Fruit fly (Drosophila melanogaster) whole organism, prepupa: Measurements from ENCODE around the gene CG7857.

Source experiments
- CG10631 ChIP-seq: fragments of 200-800 bp; sonication (Bioruptor generic); optimal IDR thresholded peaks from 2 replicates; lab custom pipeline; 2016; ENCODE audit warnings: missing biosample characterization, missing genetic modification characterization
- CG10669 ChIP-seq: fragments of 200-800 bp; sonication (Bioruptor generic); optimal IDR thresholded peaks from 3 replicates; lab custom pipeline; 2018; ENCODE audit warnings: missing biosample characterization, mild to moderate bottlenecking, missing genetic modification characterization, moderate library complexity
- CG11294 ChIP-seq: fragments of 200-800 bp; sonication (Bioruptor generic); IDR thresholded peaks from 2 replicates; pipeline ENCODE4 v1.3.6; 2022; ENCODE audit warnings: missing biosample characterization, missing genetic modification characterization
- CG11762 ChIP-seq: fragments of 200-800 bp; sonication (Bioruptor generic); optimal IDR thresholded peaks from 3 replicates; lab custom pipeline; 2016; ENCODE audit warnings: missing biosample characterization, missing genetic modification characterization; ENCODE audit not compliant: insufficient read depth
- CG15336 ChIP-seq: fragments of 200-800 bp; sonication (Bioruptor generic); IDR thresholded peaks from 2 replicates; pipeline ENCODE4 v1.3.6; 2022; ENCODE audit warnings: missing biosample characterization, missing genetic modification characterization
- CG1621 ChIP-seq: fragments of 200-800 bp; sonication (Bioruptor generic); optimal IDR thresholded peaks from 3 replicates; lab custom pipeline; 2018; ENCODE audit warnings: missing biosample characterization, mild to moderate bottlenecking, missing genetic modification characterization
- CG16779 ChIP-seq: fragments of 200-800 bp; sonication (Bioruptor generic); optimal IDR thresholded peaks from 3 replicates; lab custom pipeline; 2017; ENCODE audit warnings: missing biosample characterization, mild to moderate bottlenecking, missing genetic modification characterization
- CG31627 ChIP-seq: fragments of 200-800 bp; sonication (Bioruptor generic); optimal IDR thresholded peaks from 3 replicates; lab custom pipeline; 2016; ENCODE audit warnings: missing biosample characterization, missing genetic modification characterization
- CG32006 ChIP-seq: fragments of 200-800 bp; sonication (Bioruptor generic); optimal IDR thresholded peaks from 3 replicates; lab custom pipeline; 2017; ENCODE audit warnings: missing biosample characterization, mild to moderate bottlenecking, missing genetic modification characterization
- CG34406 ChIP-seq: fragments of 200-800 bp; sonication (Bioruptor generic); optimal IDR thresholded peaks from 3 replicates; lab custom pipeline; 2016; ENCODE audit warnings: missing biosample characterization, missing genetic modification characterization
- CG3919 ChIP-seq: fragments of 200-800 bp; sonication (Bioruptor generic); optimal IDR thresholded peaks from 3 replicates; lab custom pipeline; 2016; ENCODE audit warnings: missing biosample characterization, missing genetic modification characterization
- CG6163 ChIP-seq: fragments of 200-800 bp; sonication (Bioruptor generic); IDR thresholded peaks from 3 replicates; pipeline ENCODE4 v1.3.6; 2022; ENCODE audit warnings: missing biosample characterization, missing genetic modification characterization
- CG6276 ChIP-seq: fragments of 200-800 bp; sonication (Bioruptor generic); optimal IDR thresholded peaks from 2 replicates; lab custom pipeline; 2017; ENCODE audit warnings: missing biosample characterization, mild to moderate bottlenecking, missing genetic modification characterization
- CG6792 ChIP-seq: fragments of 200-800 bp; sonication (Bioruptor generic); optimal IDR thresholded peaks from 3 replicates; lab custom pipeline; 2016; ENCODE audit warnings: missing biosample characterization, missing genetic modification characterization
- CG6808 ChIP-seq: fragments of 200-800 bp; sonication (Bioruptor generic); optimal IDR thresholded peaks from 3 replicates; lab custom pipeline; 2017; ENCODE audit warnings: missing biosample characterization, missing genetic modification characterization, mild to moderate bottlenecking, moderate library complexity, missing genetic modification reagents
- CG6854 ChIP-seq: fragments of 200-800 bp; sonication (Bioruptor generic); optimal IDR thresholded peaks from 2 replicates; lab custom pipeline; 2017; ENCODE audit warnings: missing biosample characterization, mild to moderate bottlenecking, missing genetic modification characterization
- CG7368 ChIP-seq: fragments of 200-800 bp; sonication (Bioruptor generic); optimal IDR thresholded peaks from 3 replicates; lab custom pipeline; 2016; ENCODE audit warnings: missing biosample characterization, missing genetic modification characterization
- CG8119 ChIP-seq: fragments of 200-800 bp; sonication (Bioruptor generic); IDR thresholded peaks from 3 replicates; pipeline ENCODE4 v1.3.6; 2022; ENCODE audit warnings: missing biosample characterization, missing genetic modification characterization
- CG8319 ChIP-seq: fragments of 200-800 bp; sonication (Bioruptor generic); optimal IDR thresholded peaks from 3 replicates; lab custom pipeline; 2016; ENCODE audit warnings: missing biosample characterization, missing genetic modification characterization
- CG9139 ChIP-seq: fragments of 200-800 bp; sonication (Bioruptor generic); optimal IDR thresholded peaks from 3 replicates; lab custom pipeline; 2017; ENCODE audit warnings: missing biosample characterization, mild to moderate bottlenecking, missing genetic modification characterization
- Eip78C ChIP-seq: fragments of 200-800 bp; sonication (Bioruptor generic); peaks from one replicate; lab custom pipeline; 2016; ENCODE audit warnings: missing biosample characterization, missing genetic modification characterization
- Eip93F ChIP-seq: fragments of 200-800 bp; sonication (Bioruptor generic); optimal IDR thresholded peaks from 2 replicates; lab custom pipeline; 2016; ENCODE audit warnings: missing biosample characterization, mild to moderate bottlenecking, missing genetic modification characterization
- Ets21C ChIP-seq: fragments of 200-800 bp; sonication (Bioruptor generic); optimal IDR thresholded peaks from 3 replicates; lab custom pipeline; 2016; ENCODE audit warnings: missing biosample characterization, missing genetic modification characterization
- Ets96B ChIP-seq: fragments of 200-800 bp; optimal IDR thresholded peaks from 2 replicates; lab custom pipeline; 2019; ENCODE audit warnings: missing biosample characterization, mild to moderate bottlenecking, missing genetic modification characterization, moderate library complexity
- Hr39 ChIP-seq: fragments of 200-800 bp; sonication (Bioruptor generic); optimal IDR thresholded peaks from 2 replicates; lab custom pipeline; 2016; ENCODE audit warnings: missing biosample characterization, missing genetic modification characterization
- Hr4 ChIP-seq: fragments of 200-800 bp; sonication (Bioruptor generic); optimal IDR thresholded peaks from 3 replicates; lab custom pipeline; 2016; ENCODE audit warnings: missing biosample characterization, missing genetic modification characterization
- Lpt ChIP-seq: fragments of 200-800 bp; sonication (Bioruptor generic); optimal IDR thresholded peaks from 3 replicates; lab custom pipeline; 2016; ENCODE audit warnings: missing biosample characterization, missing genetic modification characterization
- Met ChIP-seq: fragments of 200-800 bp; sonication (Bioruptor generic); optimal IDR thresholded peaks from 3 replicates; lab custom pipeline; 2016; ENCODE audit warnings: missing biosample characterization, missing genetic modification characterization
- OdsH ChIP-seq: fragments of 200-800 bp; sonication (Bioruptor generic); optimal IDR thresholded peaks from 3 replicates; lab custom pipeline; 2016; ENCODE audit warnings: missing biosample characterization, missing genetic modification characterization
- Smox ChIP-seq: fragments of 200-800 bp; sonication (Bioruptor generic); optimal IDR thresholded peaks from 3 replicates; lab custom pipeline; 2016; ENCODE audit warnings: missing biosample characterization, missing genetic modification characterization
- Sox102F ChIP-seq: fragments of 200-800 bp; sonication (Bioruptor generic); optimal IDR thresholded peaks from 2 replicates; lab custom pipeline; 2016; ENCODE audit warnings: missing biosample characterization, mild to moderate bottlenecking, missing genetic modification characterization
- Sox14 ChIP-seq: fragments of 200-800 bp; sonication (Bioruptor generic); optimal IDR thresholded peaks from 3 replicates; lab custom pipeline; 2016; ENCODE audit warnings: missing biosample characterization, missing genetic modification characterization
- Sox15 ChIP-seq: fragments of 200-800 bp; sonication (Bioruptor generic); optimal IDR thresholded peaks from 3 replicates; lab custom pipeline; 2016; ENCODE audit warnings: missing biosample characterization, missing genetic modification characterization
- cyc ChIP-seq: fragments of 200-800 bp; sonication (Bioruptor generic); optimal IDR thresholded peaks from 3 replicates; lab custom pipeline; 2016; ENCODE audit warnings: missing biosample characterization, missing genetic modification characterization
- esn ChIP-seq: fragments of 200-800 bp; sonication (Bioruptor generic); optimal IDR thresholded peaks from 2 replicates; lab custom pipeline; 2016; ENCODE audit warnings: missing biosample characterization, mild to moderate bottlenecking, missing genetic modification characterization, moderate library complexity
- fd59A ChIP-seq: fragments of 200-800 bp; sonication (Bioruptor generic); optimal IDR thresholded peaks from 2 replicates; lab custom pipeline; 2017; ENCODE audit warnings: missing biosample characterization, mild to moderate bottlenecking, missing genetic modification characterization, missing genetic modification reagents
- fkh ChIP-seq: fragments of 200-800 bp; sonication (Bioruptor generic); optimal IDR thresholded peaks from 3 replicates; lab custom pipeline; 2017; ENCODE audit warnings: missing biosample characterization, mild to moderate bottlenecking, missing genetic modification characterization, moderate library complexity
- lz ChIP-seq: fragments of 200-800 bp; sonication (Bioruptor generic); optimal IDR thresholded peaks from 3 replicates; lab custom pipeline; 2016; ENCODE audit warnings: missing biosample characterization, missing genetic modification characterization
- net ChIP-seq: fragments of 200-800 bp; sonication (Bioruptor generic); optimal IDR thresholded peaks from 3 replicates; lab custom pipeline; 2016; ENCODE audit warnings: missing biosample characterization, missing genetic modification characterization
- pdm3 ChIP-seq: fragments of 200-800 bp; sonication (Bioruptor generic); optimal IDR thresholded peaks from 3 replicates; lab custom pipeline; 2016; ENCODE audit warnings: missing biosample characterization, missing genetic modification characterization
- salr ChIP-seq, 2 experiments: fragments of 200-800 bp; sonication (Bioruptor generic); optimal IDR thresholded peaks; 3 replicates each; lab custom pipeline; 2016 to 2018; ENCODE audit warnings: missing biosample characterization in 2 of 2, missing genetic modification characterization in 2 of 2, mild to moderate bottlenecking in 1 of 2
- spab ChIP-seq: fragments of 200-800 bp; sonication (Bioruptor generic); optimal IDR thresholded peaks from 2 replicates; lab custom pipeline; 2017; ENCODE audit warnings: missing biosample characterization, mild to moderate bottlenecking, missing genetic modification characterization, missing genetic modification reagents
- svp ChIP-seq: fragments of 200-800 bp; sonication (Bioruptor generic); peaks from one replicate; lab custom pipeline; 2016; ENCODE audit warnings: missing biosample characterization, missing genetic modification characterization
- topi ChIP-seq: fragments of 200-800 bp; sonication (Bioruptor generic); optimal IDR thresholded peaks from 3 replicates; lab custom pipeline; 2016; ENCODE audit warnings: missing biosample characterization, missing genetic modification characterization
- vri ChIP-seq: fragments of 200-800 bp; sonication (Bioruptor generic); optimal IDR thresholded peaks from 3 replicates; lab custom pipeline; 2016; ENCODE audit warnings: missing biosample characterization, mild to moderate bottlenecking, missing genetic modification characterization

The CG7857 gene

DNA sequence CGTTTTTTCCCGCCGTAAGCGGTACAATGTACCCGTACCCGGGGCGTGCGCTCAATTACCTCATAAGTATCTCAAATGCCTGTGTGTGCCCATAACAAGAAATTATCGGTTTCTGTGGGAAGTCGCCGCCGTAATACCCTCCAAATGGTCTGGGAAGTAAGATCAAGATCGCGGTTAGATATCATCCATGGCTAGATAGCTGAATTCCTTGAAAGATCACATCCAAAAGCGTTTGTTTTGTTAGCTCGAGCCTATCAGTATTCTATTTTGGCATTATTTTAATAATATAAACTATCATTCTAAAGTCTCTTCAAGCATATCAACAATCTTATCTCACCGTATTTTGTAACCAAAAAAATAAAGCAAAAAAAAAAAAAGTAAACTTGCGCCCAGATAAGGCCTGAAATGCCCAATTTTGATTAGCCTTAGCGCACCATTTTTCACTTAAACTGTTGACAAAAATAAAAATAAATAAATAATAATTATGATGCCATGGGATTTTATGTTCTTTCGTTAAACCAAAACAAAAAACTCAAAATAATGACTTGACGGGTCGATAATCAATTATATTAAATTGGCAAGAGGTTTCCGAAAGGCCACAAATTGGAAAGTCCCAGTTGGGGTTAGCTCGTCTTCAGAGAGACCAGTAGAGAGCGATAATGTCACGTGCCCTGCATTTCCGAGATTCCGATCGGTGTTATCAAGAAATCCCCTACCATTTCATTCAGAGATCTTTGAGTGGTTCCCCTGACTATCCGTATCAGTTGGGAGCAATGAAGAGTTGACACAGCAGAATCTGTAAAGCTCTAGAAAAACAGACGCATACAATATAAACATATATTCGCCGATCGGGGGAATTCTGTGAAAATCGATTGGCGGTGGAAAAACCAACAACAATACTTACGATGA, 34.1 kb upstream of the CG7857 start:
- TF ChIP-seq CG6792 (GFP tag; lab: Kevin White, UChicago) (no peak), CG11762 (GFP tag; lab: Kevin White, UChicago) (no peak), salr (GFP tag; optimal IDR thresholded peaks at IDR 0.05; lab: Kevin White, UChicago) (peak in 1 of 2 experiments; percentile 30), cyc (GFP tag; lab: Kevin White, UChicago) (no peak), CG34406 (no peak), fd59A (GFP tag; lab: Kevin White, UChicago) (no peak), CG10669 (GFP tag; lab: Kevin White, UChicago) (no peak), CG9139 (GFP tag; lab: Kevin White, UChicago) (no peak), Ets21C (GFP tag; lab: Kevin White, UChicago) (no peak), fkh (GFP tag; lab: Kevin White, UChicago) (peak; percentile 6), CG8319 (no peak), Eip78C (GFP tag; lab: Kevin White, UChicago) (peak; percentile 40), pdm3 (GFP tag; lab: Kevin White, UChicago) (no peak), CG11294 (GFP tag; lab: Robert Waterston, UW) (no peak), vri (GFP tag; lab: Kevin White, UChicago) (peak; percentile 48), CG6854 (GFP tag; lab: Kevin White, UChicago) (no peak), CG32006 (GFP tag; lab: Kevin White, UChicago) (peak; percentile 47), Smox (GFP tag; lab: Kevin White, UChicago) (no peak), Sox102F (no peak), CG31627 (GFP tag; lab: Kevin White, UChicago) (no peak), Ets96B (tag; lab: Kevin White, UChicago) (no peak), svp (GFP tag; lab: Kevin White, UChicago) (peak; percentile 84)
- TF ChIP-seq, all 60 proteins: peak for 6

dm6 chr3L:15537916-15538581, 33.4 kb upstream of the CG7857 start:
- TF ChIP-seq topi: peak; percentile 49
- TF ChIP-seq spab (GFP tag; lab: Kevin White, UChicago): peak; percentile 60
- TF ChIP-seq Eip78C (GFP tag; lab: Kevin White, UChicago): peak; percentile 93
- peak; percentile 66 for TF ChIP-seq Lpt (GFP tag; lab: Kevin White, UChicago)
- peak; percentile 90 for TF ChIP-seq CG32006 (GFP tag; lab: Kevin White, UChicago)
- peak; percentile 48 for TF ChIP-seq CG34406
- peak; percentile 64 for TF ChIP-seq CG6808 (GFP tag; lab: Kevin White, UChicago)
- peak; percentile 45 for TF ChIP-seq CG3919 (GFP tag; lab: Kevin White, UChicago)
- peak; percentile 68 for TF ChIP-seq pdm3 (GFP tag; lab: Kevin White, UChicago)
- TF ChIP-seq vri (GFP tag; lab: Kevin White, UChicago): no peak
- no peak for TF ChIP-seq CG7368 (GFP tag; lab: Kevin White, UChicago)
- TF ChIP-seq net (GFP tag; lab: Kevin White, UChicago): peak; percentile 71
- no peak for TF ChIP-seq CG1621 (tag; lab: Kevin White, UChicago)
- TF ChIP-seq CG8319: peak; percentile 21
- TF ChIP-seq lz (GFP tag; lab: Kevin White, UChicago): peak; percentile 51
- peak; percentile 30 for TF ChIP-seq CG16779
- peak; percentile 73 for TF ChIP-seq OdsH (GFP tag; lab: Kevin White, UChicago)
- TF ChIP-seq Hr39: peak; percentile 47
- TF ChIP-seq CG6276 (GFP tag; lab: Kevin White, UChicago): peak; percentile 79
- TF ChIP-seq Sox15 (GFP tag; lab: Kevin White, UChicago): peak; percentile 35
- peak in 1 of 2 experiments; percentile 84 for TF ChIP-seq salr (GFP tag; optimal IDR thresholded peaks at IDR 0.05; lab: Kevin White, UChicago)
- peak; percentile 46 for TF ChIP-seq esn (GFP tag; lab: Kevin White, UChicago)
- peak; percentile 37 for TF ChIP-seq CG31627 (GFP tag; lab: Kevin White, UChicago)
- TF ChIP-seq Sox14: peak; percentile 71
- peak; percentile 79 for TF ChIP-seq CG15336 (GFP tag; lab: Robert Waterston, UW)
- peak; percentile 57 for TF ChIP-seq CG10669 (GFP tag; lab: Kevin White, UChicago)
- peak; percentile 86 for TF ChIP-seq Hr4
- peak; percentile 36; the same call in 2 of the 3 replicates for TF ChIP-seq CG6163 (GFP tag; lab: Robert Waterston, UW)
- TF ChIP-seq CG10631 (GFP tag; lab: Kevin White, UChicago): peak; percentile 70
- peak; percentile 20 for TF ChIP-seq cyc (GFP tag; lab: Kevin White, UChicago)
- TF ChIP-seq CG11294 (GFP tag; lab: Robert Waterston, UW): peak; percentile 42; the same call in 1 of the 2 replicates
- peak; percentile 58; the same call in 2 of the 3 replicates for TF ChIP-seq CG8119
- peak; percentile 56 for TF ChIP-seq Met (GFP tag; lab: Kevin White, UChicago)
- TF ChIP-seq Eip93F (GFP tag; lab: Kevin White, UChicago): no peak
